Fruit fly (Drosophila melanogaster) whole organism, embryonic: Measurements from ENCODE around the gene Ssl2.

Experiments
- ATbp ChIP-seq: fragments of 200-800 bp; sonication (Bioruptor generic); optimal IDR thresholded peaks from 2 replicates; lab custom pipeline; 2017; ENCODE audit warnings: missing biosample characterization, mild to moderate bottlenecking, missing genetic modification characterization, missing genetic modification reagents
- CG11560 ChIP-seq: fragments of 200-800 bp; sonication (Bioruptor generic); IDR thresholded peaks from 3 replicates; pipeline ENCODE4 v1.3.6; 2022; ENCODE audit warnings: missing biosample characterization, missing genetic modification characterization
- CG11695 ChIP-seq: fragments of 200-800 bp; sonication (Bioruptor generic); IDR thresholded peaks from 3 replicates; pipeline ENCODE4 v1.3.6; 2022; ENCODE audit warnings: missing biosample characterization, missing genetic modification characterization
- CG1233 ChIP-seq: fragments of 200-800 bp; sonication (Bioruptor generic); optimal IDR thresholded peaks from 4 replicates; lab custom pipeline; 2018; ENCODE audit warnings: missing biosample characterization, mild to moderate bottlenecking, missing genetic modification characterization
- CG12391 ChIP-seq: fragments of 200-800 bp; sonication (Bioruptor generic); optimal IDR thresholded peaks from 3 replicates; lab custom pipeline; 2018; ENCODE audit warnings: missing biosample characterization, mild to moderate bottlenecking, missing genetic modification characterization, moderate library complexity
- CG17186 ChIP-seq: fragments of 200-800 bp; sonication (Bioruptor generic); optimal IDR thresholded peaks from 3 replicates; lab custom pipeline; 2017; ENCODE audit warnings: missing biosample characterization, missing genetic modification reagents, missing genetic modification characterization
- CG17328 ChIP-seq: fragments of 200-800 bp; sonication (Bioruptor generic); IDR thresholded peaks from 2 replicates; pipeline ENCODE4 v1.3.6; 2022; ENCODE audit warnings: missing biosample characterization, missing genetic modification characterization
- CG17385 ChIP-seq: fragments of 200-800 bp; sonication (Bioruptor generic); optimal IDR thresholded peaks from 3 replicates; lab custom pipeline; 2018; ENCODE audit warnings: missing biosample characterization, mild to moderate bottlenecking, missing genetic modification characterization
- CG17802 ChIP-seq: fragments of 200-800 bp; sonication (Bioruptor generic); optimal IDR thresholded peaks from 2 replicates; lab custom pipeline; 2018; ENCODE audit warnings: missing biosample characterization, mild to moderate bottlenecking, missing genetic modification characterization, moderate library complexity
- CG18011 ChIP-seq: fragments of 200-800 bp; sonication (Bioruptor generic); optimal IDR thresholded peaks from 2 replicates; lab custom pipeline; 2017; ENCODE audit warnings: missing biosample characterization, missing genetic modification characterization, mild to moderate bottlenecking, moderate library complexity, missing genotype
- CG18619 ChIP-seq: fragments of 200-800 bp; sonication (Bioruptor generic); optimal IDR thresholded peaks from 3 replicates; lab custom pipeline; 2017; ENCODE audit warnings: missing biosample characterization, mild to moderate bottlenecking, missing genetic modification characterization
- CG2120 ChIP-seq: fragments of 200-800 bp; sonication (Bioruptor generic); optimal IDR thresholded peaks from 3 replicates; lab custom pipeline; 2016; ENCODE audit warnings: missing biosample characterization, missing genetic modification characterization
- CG2889 ChIP-seq: fragments of 200-800 bp; sonication (Bioruptor generic); IDR thresholded peaks from 3 replicates; pipeline ENCODE4 v1.3.6; 2022; ENCODE audit warnings: missing biosample characterization, missing genetic modification characterization
- CG31388 ChIP-seq: fragments of 200-800 bp; sonication (Bioruptor generic); optimal IDR thresholded peaks from 2 replicates; lab custom pipeline; 2016; ENCODE audit warnings: missing biosample characterization, missing genetic modification characterization
- CG4707 ChIP-seq: fragments of 200-800 bp; sonication (Bioruptor generic); optimal IDR thresholded peaks from 2 replicates; lab custom pipeline; 2018; ENCODE audit warnings: missing biosample characterization, mild to moderate bottlenecking, missing genetic modification characterization, moderate library complexity
- CG8765 ChIP-seq: fragments of 200-800 bp; sonication (Bioruptor generic); IDR thresholded peaks from 2 replicates; pipeline ENCODE4 v1.3.6; 2022; ENCODE audit warnings: missing biosample characterization, missing genetic modification characterization
- CG9797 ChIP-seq: fragments of 200-800 bp; sonication (Bioruptor generic); optimal IDR thresholded peaks from 3 replicates; lab custom pipeline; 2018; ENCODE audit warnings: missing biosample characterization, mild to moderate bottlenecking, missing genetic modification characterization
- Dll ChIP-seq: fragments of 200-800 bp; sonication (Bioruptor generic); IDR thresholded peaks from 4 replicates; pipeline ENCODE4 v1.3.6; 2022; ENCODE audit warnings: missing biosample characterization, missing genetic modification characterization; ENCODE audit not compliant: partially characterized antibody
- Dref ChIP-seq: fragments of 200-800 bp; sonication (Bioruptor generic); IDR thresholded peaks from 2 replicates; pipeline ENCODE4 v1.3.6; 2022; ENCODE audit warnings: missing biosample characterization, missing genetic modification characterization
- GATAe ChIP-seq: fragments of 200-800 bp; sonication (Bioruptor generic); conservative IDR thresholded peaks from 2 replicates; pipeline ENCODE4 v1.3.6; 2022; ENCODE audit warnings: missing biosample characterization, missing genetic modification characterization
- HLHmδ ChIP-seq: fragments of 200-800 bp; sonication (Bioruptor generic); optimal IDR thresholded peaks from 2 replicates; lab custom pipeline; 2018; ENCODE audit warnings: missing biosample characterization, mild to moderate bottlenecking, missing genetic modification characterization, moderate library complexity
- Hand ChIP-seq: fragments of 200-800 bp; sonication (Bioruptor generic); optimal IDR thresholded peaks from 2 replicates; lab custom pipeline; 2017; ENCODE audit warnings: mild to moderate bottlenecking, missing biosample characterization, missing genetic modification reagents, missing genetic modification characterization
- Hmx ChIP-seq: fragments of 200-800 bp; sonication (Bioruptor generic); optimal IDR thresholded peaks from 2 replicates; lab custom pipeline; 2016; ENCODE audit warnings: missing biosample characterization, missing genetic modification characterization
- Hsf ChIP-seq: fragments of 200-800 bp; sonication (Bioruptor generic); optimal IDR thresholded peaks from 3 replicates; lab custom pipeline; 2016; ENCODE audit warnings: missing biosample characterization, missing genetic modification characterization
- Jarid2 ChIP-seq: fragments of 200-800 bp; sonication (Bioruptor generic); optimal IDR thresholded peaks from 3 replicates; lab custom pipeline; 2017; ENCODE audit warnings: mild to moderate bottlenecking, missing biosample characterization, missing genetic modification reagents, missing genetic modification characterization
- Mad ChIP-seq: fragments of 200-800 bp; sonication (Bioruptor generic); optimal IDR thresholded peaks from 2 replicates; lab custom pipeline; 2016; ENCODE audit warnings: missing biosample characterization, missing genetic modification characterization
- Med ChIP-seq: fragments of 200-800 bp; sonication (Bioruptor generic); peaks from one replicate; lab custom pipeline; 2016; ENCODE audit warnings: missing biosample characterization, missing genetic modification characterization, mild to moderate bottlenecking, inconsistent platforms, moderate library complexity
- Myb ChIP-seq: fragments of 200-800 bp; sonication (Bioruptor generic); optimal IDR thresholded peaks from 2 replicates; lab custom pipeline; 2016; ENCODE audit warnings: missing biosample characterization, missing genetic modification characterization
- Six4 ChIP-seq: fragments of 200-800 bp; sonication (Bioruptor generic); optimal IDR thresholded peaks from 2 replicates; lab custom pipeline; 2016; ENCODE audit warnings: missing biosample characterization, missing genetic modification characterization
- ac ChIP-seq: fragments of 200-800 bp; sonication (Bioruptor generic); optimal IDR thresholded peaks from 3 replicates; lab custom pipeline; 2017; ENCODE audit warnings: missing biosample characterization, mild to moderate bottlenecking, missing genetic modification characterization
- al ChIP-seq: fragments of 200-800 bp; sonication (Bioruptor generic); IDR thresholded peaks from 2 replicates; pipeline ENCODE4 v1.3.6; 2022; ENCODE audit warnings: missing biosample characterization, missing genetic modification characterization
- bbx ChIP-seq: fragments of 200-800 bp; sonication (Bioruptor generic); IDR thresholded peaks from 2 replicates; pipeline ENCODE4 v1.3.6; 2022; ENCODE audit warnings: missing biosample characterization, missing genetic modification characterization; ENCODE audit not compliant: partially characterized antibody
- bowl ChIP-seq: fragments of 200-800 bp; sonication (Bioruptor generic); IDR thresholded peaks from 2 replicates; pipeline ENCODE4 v1.3.6; 2022; ENCODE audit warnings: missing biosample characterization, missing genetic modification characterization
- bsh ChIP-seq, 2 experiments: fragments of 200-800 bp; sonication (Bioruptor generic); optimal IDR thresholded peaks; 2 replicates each; lab custom pipeline; 2017 to 2018; ENCODE audit warnings: mild to moderate bottlenecking in 2 of 2, missing biosample characterization in 2 of 2, missing genetic modification characterization in 2 of 2, moderate library complexity in 1 of 2
- croc ChIP-seq: fragments of 200-800 bp; sonication (Bioruptor generic); conservative IDR thresholded peaks from 3 replicates; pipeline ENCODE4 v1.3.6; 2022; ENCODE audit warnings: missing biosample characterization, missing genetic modification characterization
- dm ChIP-seq: fragments of 200-800 bp; sonication (Bioruptor generic); optimal IDR thresholded peaks from 3 replicates; lab custom pipeline; 2016; ENCODE audit warnings: missing biosample characterization, missing genetic modification characterization
- dpn ChIP-seq, 2 experiments: fragments of 200-800 bp; sonication (Bioruptor generic); optimal IDR thresholded peaks; 3 replicates each; lab custom pipeline; 2016; ENCODE audit warnings: missing biosample characterization in 2 of 2, missing genetic modification characterization in 2 of 2
- exex ChIP-seq: fragments of 200-800 bp; sonication (Bioruptor generic); optimal IDR thresholded peaks from 4 replicates; lab custom pipeline; 2018; ENCODE audit warnings: missing biosample characterization, mild to moderate bottlenecking, missing genetic modification characterization, moderate library complexity
- gro ChIP-seq: fragments of 200-800 bp; sonication (Bioruptor generic); optimal IDR thresholded peaks from 2 replicates; lab custom pipeline; 2016; ENCODE audit warnings: missing biosample characterization, missing genetic modification characterization
- hb ChIP-seq: fragments of 200-800 bp; sonication (Bioruptor generic); IDR thresholded peaks from 3 replicates; pipeline ENCODE4 v1.3.6; 2022; ENCODE audit warnings: missing biosample characterization, missing genetic modification characterization; ENCODE audit not compliant: partially characterized antibody
- ind ChIP-seq: fragments of 200-800 bp; sonication (Bioruptor generic); optimal IDR thresholded peaks from 3 replicates; lab custom pipeline; 2016; ENCODE audit warnings: missing biosample characterization, missing genetic modification characterization
- lab ChIP-seq: fragments of 200-800 bp; sonication (Bioruptor generic); optimal IDR thresholded peaks from 3 replicates; lab custom pipeline; 2017; ENCODE audit warnings: missing biosample characterization, missing genetic modification characterization, mild to moderate bottlenecking, moderate library complexity, missing genetic modification reagents
- org-1 ChIP-seq: fragments of 200-800 bp; sonication (Bioruptor generic); optimal IDR thresholded peaks from 2 replicates; lab custom pipeline; 2017; ENCODE audit warnings: missing biosample characterization, missing genetic modification characterization
- pho ChIP-seq: fragments of 200-800 bp; sonication (Bioruptor generic); optimal IDR thresholded peaks from 2 replicates; lab custom pipeline; 2016; ENCODE audit warnings: missing biosample characterization, missing genetic modification characterization
- run ChIP-seq: fragments of 200-800 bp; sonication (Bioruptor generic); optimal IDR thresholded peaks from 3 replicates; lab custom pipeline; 2018; ENCODE audit warnings: missing biosample characterization, mild to moderate bottlenecking, missing genetic modification characterization
- sens ChIP-seq: fragments of 200-800 bp; sonication (Bioruptor generic); peaks from one replicate; lab custom pipeline; 2016; ENCODE audit warnings: missing biosample characterization, missing genetic modification characterization
- vvl ChIP-seq: fragments of 200-800 bp; sonication (Bioruptor generic); IDR thresholded peaks from 2 replicates; pipeline ENCODE4 v1.3.6; 2022; ENCODE audit warnings: missing biosample characterization, missing genetic modification characterization
- wdn ChIP-seq: fragments of 200-800 bp; sonication (Bioruptor generic); IDR thresholded peaks from 2 replicates; pipeline ENCODE4 v1.3.6; 2022; ENCODE audit warnings: missing biosample characterization, missing genetic modification characterization
- wek ChIP-seq: fragments of 200-800 bp; sonication (Bioruptor generic); optimal IDR thresholded peaks from 3 replicates; lab custom pipeline; 2018; ENCODE audit warnings: missing biosample characterization, mild to moderate bottlenecking, missing genetic modification characterization, moderate library complexity

Ssl2 gene

dm6 chr3R:29072834-29073233 lies 40.4 kb upstream of the Ssl2 start (continued):
- no peak for TF ChIP-seq run (tag; lab: Kevin White, UChicago)
- no peak for TF ChIP-seq dm
- no peak for TF ChIP-seq bbx (GFP tag; lab: Robert Waterston, UW)
- no peak for TF ChIP-seq Jarid2 (GFP tag; lab: Kevin White, UChicago)
- no peak for TF ChIP-seq wdn
- peak in 1 of 2 experiments; percentile 22 for TF ChIP-seq bsh (GFP tag; optimal IDR thresholded peaks at IDR 0.05; lab: Kevin White, UChicago)
- no peak for TF ChIP-seq CG2889 (GFP tag; lab: Robert Waterston, UW)
- no peak for TF ChIP-seq Myb (GFP tag; lab: Kevin White, UChicago)
- no peak for TF ChIP-seq Hand (GFP tag; lab: Kevin White, UChicago)
- TF ChIP-seq ac (GFP tag; lab: Kevin White, UChicago): peak; percentile 51
- no peak for TF ChIP-seq CG9797 (GFP tag; lab: Kevin White, UChicago)
- no peak for TF ChIP-seq CG18619
- no peak for TF ChIP-seq exex (tag; lab: Kevin White, UChicago)
- no peak for TF ChIP-seq Hmx (GFP tag; lab: Kevin White, UChicago)
- TF ChIP-seq al (GFP tag; lab: Robert Waterston, UW): no peak
- no peak for TF ChIP-seq CG11560
- no peak for TF ChIP-seq CG4707 (GFP tag; lab: Kevin White, UChicago)
- TF ChIP-seq CG1233: no peak
- TF ChIP-seq Dref (GFP tag; lab: Robert Waterston, UW): no peak
- no peak for TF ChIP-seq CG2120 (GFP tag; lab: Kevin White, UChicago)
- TF ChIP-seq hb: no peak
- no peak for TF ChIP-seq HLHmδ (GFP tag; lab: Kevin White, UChicago)
- no peak for TF ChIP-seq Dll (GFP tag; lab: Robert Waterston, UW)
- no peak for TF ChIP-seq CG17328
- TF ChIP-seq dpn (GFP tag; optimal IDR thresholded peaks at IDR 0.05; lab: Kevin White, UChicago): no peak
- TF ChIP-seq CG12391 (tag; lab: Kevin White, UChicago): no peak
- TF ChIP-seq pho (GFP tag; lab: Kevin White, UChicago): no peak
- TF ChIP-seq CG17802 (tag; lab: Kevin White, UChicago): no peak
- no peak for TF ChIP-seq croc (GFP tag; lab: Robert Waterston, UW)
- TF ChIP-seq ind: no peak
- no peak for TF ChIP-seq CG31388 (GFP tag; lab: Kevin White, UChicago)
- no peak for TF ChIP-seq CG17385 (GFP tag; lab: Kevin White, UChicago)
- TF ChIP-seq bowl (GFP tag; lab: Robert Waterston, UW): no peak
- no peak for TF ChIP-seq GATAe (GFP tag; lab: Robert Waterston, UW)
- no peak for TF ChIP-seq Hsf (GFP tag; lab: Kevin White, UChicago)
- TF ChIP-seq CG18011 (GFP tag; lab: Kevin White, UChicago): no peak
- no peak for TF ChIP-seq Six4
- TF ChIP-seq vvl (GFP tag; lab: Robert Waterston, UW): no peak
- no peak for TF ChIP-seq CG17186 (GFP tag; lab: Kevin White, UChicago)

DNA sequence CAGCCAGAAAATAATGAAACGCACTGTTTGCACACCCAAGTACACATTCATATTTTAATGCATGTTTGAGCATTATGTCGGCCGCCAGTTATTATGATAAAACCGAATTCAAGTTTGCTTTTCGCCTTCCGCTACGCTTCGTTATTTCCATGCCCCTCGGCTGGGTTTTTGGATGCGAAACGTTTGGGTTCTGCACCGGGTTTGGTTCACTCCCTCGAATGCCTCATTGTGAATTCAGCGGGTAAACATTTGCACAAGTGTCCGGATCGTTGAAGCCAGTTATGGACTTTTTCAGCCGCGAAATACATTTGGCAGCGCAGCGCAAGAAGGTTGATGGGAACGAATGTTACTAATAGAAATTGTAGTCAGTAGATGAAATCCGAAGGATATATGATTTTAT lies 38.7 kb upstream of the Ssl2 start:
- TF ChIP-seq Med (peak; percentile 53), sens (GFP tag; lab: Kevin White, UChicago) (peak; percentile 24), gro (GFP tag; lab: Kevin White, UChicago) (no peak), CG8765 (GFP tag; lab: Robert Waterston, UW) (no peak), Mad (GFP tag; lab: Kevin White, UChicago) (no peak), org-1 (GFP tag; lab: Kevin White, UChicago) (no peak), CG11695 (GFP tag; lab: Robert Waterston, UW) (0 out of 3 replicates have a peak, but pooled peaks have one; percentile 28), lab (GFP tag; lab: Kevin White, UChicago) (peak; percentile 13), wek (GFP tag; lab: Kevin White, UChicago) (peak; percentile 15), vvl (GFP tag; lab: Robert Waterston, UW) (peak; percentile 9; the same call in 1 of the 2 replicates), ATbp (GFP tag; lab: Kevin White, UChicago) (peak; percentile 20)
